Worm (Caenorhabditis elegans) whole organism, L4/young adult: Measurements from ENCODE around the gene B0393.4.

Experiments
- W03F9.2 ChIP-seq: fragments of 150-350 bp; optimal IDR thresholded peaks from 2 replicates; lab custom pipeline; 2014; ENCODE audit warnings: missing biosample characterization, missing genetic modification characterization
- him-1 ChIP-seq: sonication (generic microtip); optimal IDR thresholded peaks from 2 replicates; lab custom pipeline; 2016; ENCODE audit warnings: missing genotype, missing genetic modification reagents, missing genetic modification characterization, missing compliant biosample characterization

DNA sequence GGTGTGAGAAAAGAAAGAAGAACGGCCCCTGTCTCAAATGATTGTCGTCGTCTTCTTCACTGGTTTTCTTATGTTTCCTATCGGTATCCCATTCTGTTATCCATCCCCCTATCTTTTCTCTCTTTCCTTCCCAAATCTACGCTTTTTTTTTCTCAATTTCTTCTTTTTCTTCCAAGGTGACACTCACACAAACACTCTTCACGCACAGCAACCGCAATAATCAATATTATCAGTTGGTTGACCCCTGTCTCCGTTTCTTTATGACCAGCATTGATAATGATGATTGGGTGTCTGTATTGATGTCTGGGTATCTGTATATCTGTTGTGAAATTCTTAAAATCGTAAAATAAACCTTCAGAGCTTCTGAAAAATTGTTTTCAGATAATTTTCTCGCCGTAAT is 22.6 kb downstream of the B0393.4 start:
- TF ChIP-seq W03F9.2 (tag; lab: Kevin White, UChicago) (peak; percentile 8), him-1 (tag; lab: Kevin White, UChicago) (no peak)
